Worm (Caenorhabditis elegans) whole organism, L4 larva: ENCODE measurements around the gene egl-38.

ENCODE experiments used
- D1046.2 ChIP-seq: fragments of 200-800 bp; sonication (Bioruptor generic); IDR thresholded peaks from 2 replicates; pipeline ENCODE4 v1.3.6; 2022; ENCODE audit warnings: missing genetic modification characterization, missing compliant biosample characterization
- F10B5.3 ChIP-seq: sonication (generic microtip); optimal IDR thresholded peaks from 2 replicates; lab custom pipeline; 2016; ENCODE audit warnings: mild to moderate bottlenecking, missing genetic modification characterization, missing compliant biosample characterization
- F37D6.2 ChIP-seq: sonication (generic microtip); optimal IDR thresholded peaks from 2 replicates; lab custom pipeline; 2016; ENCODE audit warnings: mild to moderate bottlenecking, missing genetic modification characterization, missing compliant biosample characterization
- F49E8.2 ChIP-seq: sonication (generic microtip); optimal IDR thresholded peaks from 2 replicates; lab custom pipeline; 2016; ENCODE audit warnings: missing compliant biosample characterization, mild to moderate bottlenecking, missing genetic modification characterization, borderline replicate concordance
- T26A8.4 ChIP-seq: fragments of 200-800 bp; sonication (Bioruptor generic); IDR thresholded peaks from 2 replicates; pipeline ENCODE4 v1.3.6; 2022; ENCODE audit warnings: missing genetic modification characterization, missing compliant biosample characterization
- Y48G9A.11 ChIP-seq: fragments of 200-800 bp; sonication (Bioruptor generic); IDR thresholded peaks from 2 replicates; pipeline ENCODE4 v1.3.6; 2022; ENCODE audit warnings: missing genetic modification reagents, missing genetic modification characterization, missing compliant biosample characterization
- Y75B8A.6 ChIP-seq: fragments of 200-800 bp; sonication (Bioruptor generic); IDR thresholded peaks from 2 replicates; pipeline ENCODE4 v1.3.6; 2022; ENCODE audit warnings: missing genetic modification reagents, missing genetic modification characterization, missing compliant biosample characterization
- ZK337.2 ChIP-seq: fragments of 200-800 bp; sonication (Bioruptor generic); IDR thresholded peaks from 2 replicates; pipeline ENCODE4 v1.3.6; 2022; ENCODE audit warnings: missing genetic modification reagents, missing genetic modification characterization, missing compliant biosample characterization
- ama-1 ChIP-seq: fragments of 150-350 bp; optimal IDR thresholded peaks from 2 replicates; lab custom pipeline; 2014; ENCODE audit warnings: inconsistent platforms, mixed read lengths
- arid-1 ChIP-seq: fragments of 200-800 bp; sonication (Bioruptor generic); conservative IDR thresholded peaks from 2 replicates; pipeline ENCODE4 v1.3.6; 2022; ENCODE audit warnings: missing genetic modification reagents, missing genetic modification characterization, missing compliant biosample characterization
- daf-16 ChIP-seq, 3 experiments: sonication (generic microtip); optimal IDR thresholded peaks; 2 replicates each; lab custom pipeline; 2016 to 2017; ENCODE audit warnings: missing genetic modification characterization in 3 of 3, missing genetic modification reagents in 3 of 3, mild to moderate bottlenecking in 2 of 3, missing compliant biosample characterization in 2 of 3, missing biosample characterization in 1 of 3, moderate library complexity in 1 of 3
- dmd-9 ChIP-seq: fragments of 200-800 bp; sonication (Bioruptor generic); IDR thresholded peaks from 2 replicates; pipeline ENCODE4 v1.3.6; 2022; ENCODE audit warnings: missing genetic modification reagents, missing genetic modification characterization, missing compliant biosample characterization
- dpl-1 ChIP-seq: fragments of 150-350 bp; optimal IDR thresholded peaks from 2 replicates; lab custom pipeline; 2014; ENCODE audit warnings: missing biosample characterization, missing genetic modification reagents, missing genetic modification characterization
- fkh-10 ChIP-seq: fragments of 150-350 bp; optimal IDR thresholded peaks from 2 replicates; lab custom pipeline; 2014; ENCODE audit warnings: missing biosample characterization, missing genetic modification reagents, missing genetic modification characterization
- lin-1 ChIP-seq: fragments of 200-800 bp; sonication (Bioruptor generic); IDR thresholded peaks from 2 replicates; pipeline ENCODE4 v1.3.6; 2022; ENCODE audit warnings: missing genetic modification reagents, missing genetic modification characterization, missing compliant biosample characterization
- lin-13 ChIP-seq: fragments of 150-350 bp; optimal IDR thresholded peaks from 2 replicates; lab custom pipeline; 2014; ENCODE audit warnings: missing biosample characterization, missing genetic modification reagents, missing genetic modification characterization
- lin-38 ChIP-seq: fragments of 200-800 bp; sonication (Bioruptor generic); IDR thresholded peaks from 2 replicates; pipeline ENCODE4 v1.3.6; 2022; ENCODE audit warnings: missing genetic modification reagents, missing genetic modification characterization, missing compliant biosample characterization
- lin-39 ChIP-seq: fragments of 150-350 bp; optimal IDR thresholded peaks from 2 replicates; lab custom pipeline; 2014; ENCODE audit warnings: missing biosample characterization, missing genetic modification reagents, missing genetic modification characterization
- lir-3 ChIP-seq: sonication (generic microtip); optimal IDR thresholded peaks from 2 replicates; lab custom pipeline; 2016; ENCODE audit warnings: mild to moderate bottlenecking, missing genetic modification characterization, missing compliant biosample characterization
- mdl-1 ChIP-seq, 2 experiments: fragments of 150-350 bp in 1 of 2; sonication (generic microtip) in 1 of 2; optimal IDR thresholded peaks; 2 replicates each; lab custom pipeline; 2014 to 2017; ENCODE audit warnings: missing biosample characterization in 2 of 2, missing genetic modification characterization in 2 of 2
- mes-2 ChIP-seq: sonication (generic microtip); optimal IDR thresholded peaks from 2 replicates; lab custom pipeline; 2016; ENCODE audit warnings: missing genotype, mild to moderate bottlenecking, missing genetic modification characterization, missing compliant biosample characterization; ENCODE audit not compliant: poor library complexity, severe bottlenecking
- mxl-2 ChIP-seq: fragments of 200-800 bp; sonication (Bioruptor generic); conservative IDR thresholded peaks from 2 replicates; pipeline ENCODE4 v1.3.6; 2022; ENCODE audit warnings: missing genetic modification reagents, missing genetic modification characterization, missing compliant biosample characterization
- mxl-3 ChIP-seq: fragments of 200-800 bp; sonication (Bioruptor generic); optimal IDR thresholded peaks from 2 replicates; lab custom pipeline; 2018; ENCODE audit warnings: mild to moderate bottlenecking, missing genetic modification characterization, missing compliant biosample characterization
- nhr-102 ChIP-seq: sonication (generic microtip); optimal IDR thresholded peaks from 2 replicates; lab custom pipeline; 2016; ENCODE audit warnings: mild to moderate bottlenecking, missing genetic modification characterization, moderate library complexity, missing compliant biosample characterization
- nhr-11 ChIP-seq: fragments of 150-350 bp; optimal IDR thresholded peaks from 2 replicates; lab custom pipeline; 2014; ENCODE audit warnings: missing biosample characterization, missing genetic modification characterization
- nhr-111 ChIP-seq: fragments of 200-800 bp; sonication (Bioruptor generic); optimal IDR thresholded peaks from 2 replicates; lab custom pipeline; 2018; ENCODE audit warnings: mild to moderate bottlenecking, missing genetic modification characterization, missing compliant biosample characterization
- nhr-237 ChIP-seq: sonication (generic microtip); optimal IDR thresholded peaks from 2 replicates; lab custom pipeline; 2017; ENCODE audit warnings: missing biosample characterization, missing genetic modification characterization
- nhr-28 ChIP-seq: fragments of 150-350 bp; optimal IDR thresholded peaks from 2 replicates; lab custom pipeline; 2014; ENCODE audit warnings: missing biosample characterization, missing genetic modification characterization
- pha-4 ChIP-seq, 2 experiments: fragments of 150-350 bp in 1 of 2; fragments of 200-800 bp in 1 of 2; sonication (Bioruptor generic) in 1 of 2; IDR thresholded peaks in 1 of 2; optimal IDR thresholded peaks in 1 of 2; 2 replicates each; pipeline versions ENCODE4 v1.3.6 to Lab custom; 2014 to 2022; ENCODE audit warnings: missing genetic modification characterization in 2 of 2, missing genetic modification reagents in 2 of 2, missing biosample characterization in 1 of 2, missing compliant biosample characterization in 1 of 2
- pqm-1 ChIP-seq: sonication (generic microtip); optimal IDR thresholded peaks from 2 replicates; lab custom pipeline; 2017; ENCODE audit warnings: missing biosample characterization, missing genetic modification characterization
- rbr-2 ChIP-seq: sonication (generic microtip); optimal IDR thresholded peaks from 2 replicates; lab custom pipeline; 2016; ENCODE audit warnings: missing genotype, missing genetic modification characterization, missing compliant biosample characterization
- sdz-12 ChIP-seq: fragments of 200-800 bp; sonication (Bioruptor generic); optimal IDR thresholded peaks from 2 replicates; lab custom pipeline; 2018; ENCODE audit warnings: mild to moderate bottlenecking, missing genetic modification characterization, missing compliant biosample characterization
- spr-3 ChIP-seq: fragments of 200-800 bp; sonication (Bioruptor generic); optimal IDR thresholded peaks from 2 replicates; lab custom pipeline; 2018; ENCODE audit warnings: mild to moderate bottlenecking, missing genetic modification characterization, missing compliant biosample characterization
- tra-1 ChIP-seq: fragments of 200-800 bp; sonication (Bioruptor generic); IDR thresholded peaks from 2 replicates; pipeline ENCODE4 v1.3.6; 2022; ENCODE audit warnings: missing genetic modification reagents, missing genetic modification characterization, missing compliant biosample characterization
- unc-130 ChIP-seq: sonication (generic microtip); optimal IDR thresholded peaks from 2 replicates; lab custom pipeline; 2016; ENCODE audit warnings: missing genetic modification reagents, missing genetic modification characterization, missing compliant biosample characterization
- unc-39 ChIP-seq: sonication (generic microtip); optimal IDR thresholded peaks from 2 replicates; lab custom pipeline; 2017; ENCODE audit warnings: missing biosample characterization, missing genetic modification characterization
- unc-62 ChIP-seq, 3 experiments: fragments of 150-350 bp in 1 of 3; sonication (generic microtip); optimal IDR thresholded peaks in 2 of 3; peaks in 1 of 3; 1 replicate in 1 of 3; 2 replicates in 2 of 3; lab custom pipeline; 2014 to 2017; ENCODE audit warnings: missing biosample characterization in 3 of 3, missing genetic modification characterization in 3 of 3, missing genetic modification reagents in 3 of 3, missing genotype in 1 of 3
- vab-7 ChIP-seq: fragments of 200-800 bp; sonication (Bioruptor generic); IDR thresholded peaks from 2 replicates; pipeline ENCODE4 v1.3.6; 2022; ENCODE audit warnings: missing genetic modification reagents, missing genetic modification characterization, missing compliant biosample characterization
- zfp-3 ChIP-seq: fragments of 200-800 bp; sonication (Bioruptor generic); conservative IDR thresholded peaks from 2 replicates; pipeline ENCODE4 v1.3.6; 2022; ENCODE audit warnings: missing genetic modification reagents, missing genetic modification characterization, missing compliant biosample characterization
- zip-11 ChIP-seq: fragments of 200-800 bp; sonication (Bioruptor generic); IDR thresholded peaks from 2 replicates; pipeline ENCODE4 v1.3.6; 2022; ENCODE audit warnings: missing genetic modification characterization, missing compliant biosample characterization
- zip-2 ChIP-seq: fragments of 150-350 bp; optimal IDR thresholded peaks from 2 replicates; lab custom pipeline; 2014; ENCODE audit warnings: missing biosample characterization, missing genetic modification characterization
- ztf-11 ChIP-seq: fragments of 150-350 bp; optimal IDR thresholded peaks from 2 replicates; lab custom pipeline; 2014; ENCODE audit warnings: missing biosample characterization, missing genetic modification characterization

Gene egl-38

DNA sequence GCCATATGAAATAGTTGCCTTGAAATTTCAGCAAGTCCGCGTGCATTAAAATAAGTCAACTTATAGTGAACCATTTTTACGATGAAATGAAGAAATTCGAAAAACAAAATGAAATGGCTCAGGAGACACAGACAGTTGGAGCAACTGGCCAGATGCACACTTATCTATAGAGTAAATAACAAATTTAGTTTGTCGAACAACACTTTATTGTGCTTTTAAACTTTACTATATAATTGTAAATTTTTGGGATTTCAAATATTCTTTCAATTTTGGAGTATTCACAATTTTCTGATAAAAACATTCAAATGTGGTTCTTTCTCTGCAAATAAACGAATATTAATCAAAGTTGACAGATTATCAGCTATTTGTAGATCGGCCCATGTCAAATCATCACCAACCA is 29.8 kb upstream of the egl-38 start, which contains the start of gene gst-3:
TSS of gene gst-3 (minus strand) at position 101 of the 400 bp plus-strand sequence.
- peak in 1 of 2 experiments; percentile 23 for TF ChIP-seq unc-62 (GFP tag; optimal IDR thresholded peaks at IDR 0.05 in 1 of 2; lab: Kevin White, UChicago)
- no peak for TF ChIP-seq unc-62 (tag; optimal IDR thresholded peaks at IDR 0.05; lab: Kevin White, UChicago)
- TF ChIP-seq vab-7, result no peak

DNA sequence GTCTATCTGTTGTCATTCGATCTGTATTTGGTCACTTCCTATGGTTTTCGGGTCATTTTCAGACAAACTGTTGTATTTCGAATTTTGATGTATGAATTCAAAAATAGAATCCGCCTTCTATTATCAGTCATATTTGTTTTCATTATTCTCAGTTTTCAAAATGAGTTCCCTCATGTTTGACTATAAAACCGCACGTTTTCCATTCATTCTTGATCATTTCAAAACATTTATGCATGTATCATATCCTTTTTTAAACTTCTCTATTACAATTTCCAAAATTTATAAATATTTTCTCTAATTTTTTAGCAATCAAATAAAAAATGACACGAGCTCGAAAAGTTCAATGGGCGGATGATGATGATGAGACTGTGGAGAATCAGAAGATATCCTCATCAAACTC is 27.5 kb upstream of the egl-38 start, which contains the start of gene K08F4.12:
TSS of gene K08F4.12 (plus strand) at position 301 of the 400 bp plus-strand sequence.
- TF ChIP-seq lin-1 (GFP tag; lab: Robert Waterston, UW) (no peak), Y75B8A.6 (GFP tag; lab: Robert Waterston, UW) (no peak), ztf-11 (tag; lab: Kevin White, UChicago) (no peak)

ce11 chrIV:10135817-10136216 is 25.5 kb upstream of the egl-38 start, which contains the start of gene K08F4.5:
TSS of gene K08F4.5 (minus strand) at chrIV:10135917.
- no peak for TF ChIP-seq nhr-28 (tag; lab: Kevin White, UChicago)
- TF ChIP-seq lir-3, result no peak
- TF ChIP-seq zfp-3, result no peak
- TF ChIP-seq, all 104 proteins: peak for 0

DNA sequence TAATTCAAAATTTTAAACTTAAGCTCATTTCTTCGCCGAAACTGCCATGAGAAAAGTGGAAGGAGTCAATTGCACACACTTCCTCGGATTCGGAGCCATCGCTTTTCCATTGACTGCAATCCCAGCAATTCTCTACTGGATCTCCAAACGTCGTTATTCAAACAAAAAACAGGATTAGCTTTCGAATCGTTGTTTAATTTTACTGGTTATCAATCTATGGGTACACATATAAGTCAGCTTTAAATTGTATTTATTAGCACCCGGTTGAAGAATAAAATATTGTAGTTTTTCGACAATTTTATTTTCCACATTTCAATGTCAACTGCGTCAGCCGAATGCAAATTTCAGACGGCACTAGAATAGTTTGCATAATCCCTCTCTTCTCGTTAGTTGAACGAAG is 19.6 kb upstream of the egl-38 start, which contains the start of gene glt-3:
TSS of gene glt-3 (plus strand) at position 301 of the 400 bp plus-strand sequence.
- no peak for TF ChIP-seq F49E8.2 (tag; lab: Kevin White, UChicago)
- no peak for TF ChIP-seq sdz-12
- no peak for TF ChIP-seq Y48G9A.11
- TF ChIP-seq nhr-111 (GFP tag; lab: Kevin White, UChicago), result no peak
- no peak for TF ChIP-seq F37D6.2 (tag; lab: Kevin White, UChicago)
- TF ChIP-seq T26A8.4 (GFP tag; lab: Robert Waterston, UW), result no peak
- no peak for TF ChIP-seq lin-1 (GFP tag; lab: Robert Waterston, UW)
- no peak for TF ChIP-seq daf-16 (GFP tag; optimal IDR thresholded peaks at IDR 0.05; lab: Kevin White, UChicago)
- no peak for TF ChIP-seq daf-16 (tag; optimal IDR thresholded peaks at IDR 0.05; lab: Kevin White, UChicago)
- TF ChIP-seq unc-130 (GFP tag; lab: Kevin White, UChicago), result no peak

- TF ChIP-seq rbr-2 (tag; lab: Kevin White, UChicago) (peak; percentile 57), lin-1 (GFP tag; lab: Robert Waterston, UW) (no peak), mdl-1 (tag; optimal IDR thresholded peaks at IDR 0.05; lab: Kevin White, UChicago) (peak in 1 of 2 experiments; percentile 8), unc-39 (no peak), pha-4 (GFP tag; IDR thresholded peaks at IDR 0.05; lab: Robert Waterston, UW) (no peak), pha-4 (tag; optimal IDR thresholded peaks at IDR 0.05; lab: Kevin White, UChicago) (peak; percentile 59), ZK337.2 (no peak), pqm-1 (tag; lab: Kevin White, UChicago) (no peak), fkh-10 (GFP tag; lab: Kevin White, UChicago) (no peak), F10B5.3 (tag; lab: Kevin White, UChicago) (no peak), nhr-237 (tag; lab: Kevin White, UChicago) (no peak), tra-1 (no peak), mxl-3 (GFP tag; lab: Kevin White, UChicago) (peak; percentile 13), spr-3 (GFP tag; lab: Kevin White, UChicago) (no peak), lir-3 (no peak), ama-1 (peak; percentile 16), arid-1 (GFP tag; lab: Robert Waterston, UW) (no peak), lin-13 (GFP tag; lab: Kevin White, UChicago) (peak; percentile 55), lin-38 (GFP tag; lab: Robert Waterston, UW) (no peak; the same call in 1 of the 2 replicates), mxl-2 (no peak), dmd-9 (GFP tag; lab: Robert Waterston, UW) (no peak), unc-130 (GFP tag; lab: Kevin White, UChicago) (peak; percentile 32), zip-11 (GFP tag; lab: Robert Waterston, UW) (no peak), nhr-102 (no peak), zip-2 (tag; lab: Kevin White, UChicago) (no peak), lin-39 (tag; lab: Kevin White, UChicago) (no peak), nhr-11 (peak; percentile 60), dpl-1 (GFP tag; lab: Kevin White, UChicago) (peak; percentile 90), mes-2 (tag; lab: Kevin White, UChicago) (no peak), D1046.2 (GFP tag; lab: Robert Waterston, UW) (no peak)
These were observed 18.6 kb upstream of the egl-38 start, which contains the start of the genes gtbp-1 and K08F4.3 for ce11 chrIV:10128906-10129386. TSS of gene gtbp-1 (minus strand) at chrIV:10128956. TSS of gene K08F4.3 (plus strand) at chrIV:10129257.
